Worm (Caenorhabditis elegans): Measurements from ENCODE around the gene C06E4.5.
A peak's percentile ranks its signal among the peaks of the same experiment; 100 is the strongest.

C06E4.5 gene

DNA sequence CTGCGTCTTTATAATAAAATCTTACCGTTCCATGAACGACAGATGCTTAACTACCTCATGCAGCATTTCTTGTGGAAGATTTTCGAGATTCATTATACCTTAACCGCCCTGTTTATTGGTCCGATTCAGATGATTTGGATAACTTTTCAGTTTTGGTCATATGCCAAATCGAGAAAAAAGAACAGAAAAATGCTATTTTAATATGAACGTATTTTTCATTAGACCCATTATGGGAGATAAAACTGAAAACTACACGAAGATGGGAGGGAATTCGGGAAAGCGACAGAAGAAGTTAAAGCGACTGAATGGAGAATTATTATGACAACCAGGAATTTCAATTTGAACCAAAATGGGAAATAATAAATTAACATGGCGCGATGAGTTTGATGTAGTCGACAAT is 27.7 kb upstream of the C06E4.5 start, which contains the start of gene R13A1.10:
TSS of gene R13A1.10 (minus strand) at position 101 of the 400 bp plus-strand sequence.
- TF ChIP-seq tbx-11 (GFP tag; IDR thresholded peaks at IDR 0.05) (no peak), F13C5.2 (tag; optimal IDR thresholded peaks at IDR 0.05) (no peak), ceh-13 (GFP tag; optimal IDR thresholded peaks at IDR 0.05) (no peak), ceh-36 (tag; optimal IDR thresholded peaks at IDR 0.05) (no peak), sea-1 (GFP tag; conservative IDR thresholded peaks at IDR 0.05) (no peak), hmg-4 (GFP tag; optimal IDR thresholded peaks at IDR 0.05) (no peak), ets-7 (tag; optimal IDR thresholded peaks at IDR 0.05) (no peak), B0310.2 (tag; optimal IDR thresholded peaks at IDR 0.05) (no peak), flt-1 (GFP tag; IDR thresholded peaks at IDR 0.05) (no peak), aly-1 (tag; optimal IDR thresholded peaks at IDR 0.05) (no peak), tra-4 (tag; optimal IDR thresholded peaks at IDR 0.05) (no peak), hmbx-1 (tag; optimal IDR thresholded peaks at IDR 0.05) (no peak)

DNA sequence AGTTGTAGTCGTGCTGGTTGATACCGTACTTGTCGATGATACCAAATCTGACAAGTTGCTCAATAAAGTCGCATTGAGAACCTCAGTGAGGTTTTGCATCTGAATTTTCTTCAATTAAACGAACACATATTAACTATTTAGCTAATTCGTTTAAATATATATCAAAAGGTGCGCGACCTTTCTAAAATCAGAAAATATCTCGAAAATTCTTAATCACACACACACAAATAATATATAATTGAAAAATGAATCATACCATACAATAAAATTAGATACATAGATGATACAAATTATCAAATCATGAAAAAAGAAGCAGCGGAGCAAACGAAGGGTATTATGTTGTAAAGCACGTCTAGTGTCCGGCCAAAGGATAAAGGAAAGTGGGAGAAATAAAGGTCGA is 26.6 kb upstream of the C06E4.5 start, which contains the start of gene D2024.5:
TSS of gene D2024.5 (minus strand) at position 101 of the 400 bp plus-strand sequence.
- TF ChIP-seq F13C5.2 (tag; optimal IDR thresholded peaks at IDR 0.05) (no peak), hmg-4 (GFP tag; optimal IDR thresholded peaks at IDR 0.05) (no peak), flt-1 (GFP tag; IDR thresholded peaks at IDR 0.05) (no peak), aly-1 (tag; optimal IDR thresholded peaks at IDR 0.05) (no peak), ets-7 (tag; optimal IDR thresholded peaks at IDR 0.05) (no peak), tbx-37 (GFP tag; conservative IDR thresholded peaks at IDR 0.05) (no peak), scrt-1 (GFP tag; IDR thresholded peaks at IDR 0.05) (no peak), hnd-1 (tag; optimal IDR thresholded peaks at IDR 0.05) (no peak)

DNA sequence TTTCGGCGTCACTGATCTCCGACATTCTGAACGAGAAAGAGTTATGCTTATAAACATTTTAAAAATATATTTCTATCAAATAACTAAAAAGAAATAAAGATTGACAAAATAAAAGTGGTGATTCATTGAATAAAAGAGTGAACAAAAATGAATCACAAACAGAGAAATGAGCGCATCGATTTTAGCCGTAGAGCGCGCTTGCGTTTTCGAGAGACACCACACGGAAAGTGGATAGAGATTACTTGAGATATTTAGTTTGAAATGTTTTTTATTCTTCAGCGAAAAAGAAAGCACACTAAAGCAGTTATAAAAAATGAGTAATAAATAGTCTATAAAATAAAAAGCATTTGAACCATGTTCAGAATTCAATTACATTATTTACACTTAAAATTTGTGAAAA is 24.6 kb upstream of the C06E4.5 start, which contains the start of gene cap-1:
TSS of gene cap-1 (minus strand) at position 26 of the 400 bp plus-strand sequence.
- TF ChIP-seq tbx-37 (GFP tag; conservative IDR thresholded peaks at IDR 0.05) = peak; percentile 44; the same call in 1 of the 2 replicates
- no peak for TF ChIP-seq hnd-1 (tag; optimal IDR thresholded peaks at IDR 0.05)
- TF ChIP-seq F13C5.2 (tag; optimal IDR thresholded peaks at IDR 0.05) = peak; percentile 36

DNA sequence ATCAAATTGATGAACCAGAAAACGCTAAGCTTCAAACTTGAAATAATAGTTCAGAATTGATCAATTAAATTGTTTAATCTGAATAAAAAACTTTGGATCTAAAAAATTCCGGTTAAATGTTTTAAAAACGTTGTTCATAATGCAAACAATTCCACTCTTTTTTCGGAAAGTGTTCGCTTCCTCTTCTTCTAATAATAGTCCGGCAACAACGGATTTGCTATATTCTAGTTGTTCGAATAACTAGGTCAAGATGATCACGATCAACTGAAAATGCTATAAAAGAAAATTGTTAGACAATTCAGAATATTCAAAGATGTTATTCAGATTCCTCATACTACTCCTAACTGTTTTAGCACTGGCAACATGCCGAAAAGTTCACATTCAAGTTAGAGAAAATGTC is 23.9 kb upstream of the C06E4.5 start, which contains the start of gene D2024.4:
TSS of gene D2024.4 (plus strand) at position 301 of the 400 bp plus-strand sequence.
- TF ChIP-seq ama-1 (optimal IDR thresholded peaks at IDR 0.05) = no peak
- TF ChIP-seq hnd-1 (tag; optimal IDR thresholded peaks at IDR 0.05) = no peak
- TF ChIP-seq tra-4 (tag; optimal IDR thresholded peaks at IDR 0.05) = no peak
- no peak for TF ChIP-seq flt-1 (GFP tag; IDR thresholded peaks at IDR 0.05)
- no peak for TF ChIP-seq sea-1 (GFP tag; conservative IDR thresholded peaks at IDR 0.05)

DNA sequence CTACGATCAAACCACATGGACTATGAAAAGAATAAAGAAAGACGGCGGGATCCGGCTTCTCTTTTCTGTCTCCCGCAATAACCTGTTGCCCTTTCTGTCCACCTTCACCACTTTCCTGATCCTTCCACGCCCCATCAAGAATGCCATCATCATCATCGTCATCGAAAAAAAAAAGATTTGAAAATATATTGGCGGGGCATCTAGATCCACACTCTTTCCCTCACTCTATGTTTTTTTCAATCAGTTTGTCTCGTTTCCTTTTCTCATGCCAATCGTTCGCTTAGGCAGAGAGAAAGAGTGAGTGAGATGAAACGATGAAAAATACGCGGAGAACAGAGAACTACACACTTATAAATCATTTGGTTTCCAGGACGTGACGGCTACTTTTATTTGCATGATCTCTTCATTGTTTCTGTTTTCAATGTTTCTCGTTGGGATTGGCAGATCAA is 21.2 kb upstream of the C06E4.5 start:
- no peak for TF ChIP-seq ceh-13 (GFP tag; optimal IDR thresholded peaks at IDR 0.05)
- TF ChIP-seq aly-1 (tag; optimal IDR thresholded peaks at IDR 0.05) = no peak
- TF ChIP-seq pes-1 (GFP tag; IDR thresholded peaks at IDR 0.05) = no peak
- no peak for TF ChIP-seq B0310.2 (tag; optimal IDR thresholded peaks at IDR 0.05)
- TF ChIP-seq tbx-11 (GFP tag; IDR thresholded peaks at IDR 0.05) = no peak
- no peak for TF ChIP-seq sea-1 (GFP tag; conservative IDR thresholded peaks at IDR 0.05)
- no peak for TF ChIP-seq ceh-36 (tag; optimal IDR thresholded peaks at IDR 0.05)
- no peak for TF ChIP-seq tbx-37 (GFP tag; conservative IDR thresholded peaks at IDR 0.05)
- no peak for TF ChIP-seq hnd-1 (tag; optimal IDR thresholded peaks at IDR 0.05)
- no peak for TF ChIP-seq tra-4 (tag; optimal IDR thresholded peaks at IDR 0.05)
- no peak for TF ChIP-seq ets-7 (tag; optimal IDR thresholded peaks at IDR 0.05)

DNA sequence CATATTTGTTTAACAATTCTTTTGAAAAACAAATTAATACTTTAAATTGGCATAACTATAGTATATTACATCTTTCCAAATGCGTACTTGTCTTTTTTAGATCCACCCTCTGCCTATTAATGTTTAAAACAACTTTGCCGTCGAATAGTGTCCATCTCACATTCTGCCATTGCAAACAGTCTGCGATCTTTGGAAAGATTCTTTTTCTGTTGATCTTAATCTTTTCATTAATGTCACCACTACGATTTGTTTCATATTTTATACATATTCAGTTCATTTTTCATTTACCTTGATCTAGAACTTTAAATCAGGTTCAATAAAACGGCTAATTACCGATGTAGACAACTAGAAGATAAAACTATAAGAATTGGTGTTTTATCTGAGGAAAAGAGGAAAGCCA is 20.2 kb upstream of the C06E4.5 start:
- no peak for TF ChIP-seq aly-1 (tag; optimal IDR thresholded peaks at IDR 0.05)
- TF ChIP-seq scrt-1 (GFP tag; IDR thresholded peaks at IDR 0.05) = no peak
- no peak for TF ChIP-seq B0310.2 (tag; optimal IDR thresholded peaks at IDR 0.05)

DNA sequence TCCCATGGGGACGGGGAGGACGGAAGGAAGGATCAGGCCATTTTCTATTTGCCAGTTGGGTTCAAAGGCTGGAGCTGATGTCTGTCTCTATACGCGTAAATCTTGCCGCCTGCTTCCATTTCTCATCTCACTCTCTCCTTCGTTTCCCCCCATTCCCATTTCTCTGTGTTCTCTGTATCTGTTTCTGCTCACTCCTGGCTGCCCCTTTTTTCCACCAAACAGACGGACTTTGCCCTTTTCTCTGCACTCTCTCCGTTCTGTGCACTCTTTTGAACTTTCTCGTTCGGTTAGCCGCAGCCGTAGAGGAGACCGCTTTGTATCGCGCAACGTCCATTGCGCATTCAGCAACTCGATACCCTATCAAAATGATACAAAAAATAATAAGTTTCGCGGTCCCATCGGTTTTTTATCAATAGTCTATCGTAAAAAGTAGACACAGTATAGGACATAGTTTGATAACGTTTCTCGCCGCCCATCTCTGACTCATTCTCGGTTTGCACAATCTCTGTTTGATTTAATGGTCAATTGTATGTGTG is 19.3 kb upstream of the C06E4.5 start:
- TF ChIP-seq scrt-1 (GFP tag; IDR thresholded peaks at IDR 0.05) = no peak
- peak; percentile 73 for TF ChIP-seq hmg-4 (GFP tag; optimal IDR thresholded peaks at IDR 0.05)
- TF ChIP-seq sea-1 (GFP tag; conservative IDR thresholded peaks at IDR 0.05) = 0 out of 2 replicates have a peak, but pooled peaks have one; percentile 7
- TF ChIP-seq pes-1 (GFP tag; IDR thresholded peaks at IDR 0.05) = no peak
- no peak for TF ChIP-seq ceh-36 (tag; optimal IDR thresholded peaks at IDR 0.05)
- TF ChIP-seq hmbx-1 (tag; optimal IDR thresholded peaks at IDR 0.05) = no peak
- TF ChIP-seq F13C5.2 (tag; optimal IDR thresholded peaks at IDR 0.05) = peak; percentile 74
- TF ChIP-seq tbx-11 (GFP tag; IDR thresholded peaks at IDR 0.05) = peak; percentile 45; the same call in 1 of the 2 replicates
- TF ChIP-seq aly-1 (tag; optimal IDR thresholded peaks at IDR 0.05) = no peak
- TF ChIP-seq B0310.2 (tag; optimal IDR thresholded peaks at IDR 0.05) = no peak

DNA sequence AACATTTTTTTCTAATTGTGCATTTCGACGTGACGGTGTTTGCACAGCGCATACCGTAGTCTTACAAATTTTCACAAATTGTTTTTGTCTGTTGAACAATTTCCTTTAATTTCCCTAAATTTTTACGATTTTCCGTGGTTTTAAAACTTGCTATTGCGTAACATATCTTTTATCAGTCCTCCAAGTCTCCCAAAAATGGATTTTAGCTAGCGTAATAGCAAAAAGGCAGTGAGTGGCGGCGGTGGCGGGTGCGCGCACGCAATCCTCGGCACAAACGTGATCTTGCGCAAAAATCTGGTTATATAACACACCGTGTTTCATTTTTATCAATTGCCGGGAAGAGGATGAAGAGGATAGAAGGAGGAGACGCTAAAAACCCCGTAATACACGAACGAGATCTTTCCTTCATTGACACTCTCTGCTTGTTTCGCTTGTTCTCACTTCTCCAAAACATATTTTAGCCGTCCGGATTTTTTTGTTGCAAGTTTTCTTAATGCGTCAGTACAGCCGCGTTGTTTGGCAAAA is 18.5 kb upstream of the C06E4.5 start:
- TF ChIP-seq ama-1 (optimal IDR thresholded peaks at IDR 0.05) (no peak), B0310.2 (tag; optimal IDR thresholded peaks at IDR 0.05) (no peak), hmg-4 (GFP tag; optimal IDR thresholded peaks at IDR 0.05) (no peak), hmbx-1 (tag; optimal IDR thresholded peaks at IDR 0.05) (no peak), tbx-37 (GFP tag; conservative IDR thresholded peaks at IDR 0.05) (no peak), ceh-13 (GFP tag; optimal IDR thresholded peaks at IDR 0.05) (no peak), tra-4 (tag; optimal IDR thresholded peaks at IDR 0.05) (no peak), F13C5.2 (tag; optimal IDR thresholded peaks at IDR 0.05) (no peak), sea-1 (GFP tag; conservative IDR thresholded peaks at IDR 0.05) (no peak), tbx-11 (GFP tag; IDR thresholded peaks at IDR 0.05) (no peak), aly-1 (tag; optimal IDR thresholded peaks at IDR 0.05) (no peak), hnd-1 (tag; optimal IDR thresholded peaks at IDR 0.05) (no peak), flt-1 (GFP tag; IDR thresholded peaks at IDR 0.05) (no peak), pes-1 (GFP tag; IDR thresholded peaks at IDR 0.05) (no peak)
